Fruit fly (Drosophila melanogaster): Measurements from ENCODE around the gene hemo.

Gene hemo

dm6 chr3R:18583881-18584545 is 19.0 kb upstream of the hemo start (continued):
- TF ChIP-seq CG6765 (GFP tag; optimal IDR thresholded peaks at IDR 0.05) (peak; percentile 77), unpg (GFP tag; optimal IDR thresholded peaks at IDR 0.05) (peak; percentile 95), CG3163 (GFP tag; optimal IDR thresholded peaks at IDR 0.05) (peak; percentile 83), CG7372 (GFP tag; IDR thresholded peaks at IDR 0.05) (peak; percentile 88), HLH3B (GFP tag; IDR thresholded peaks at IDR 0.05) (peak; percentile 94), Mes4 (GFP tag; optimal IDR thresholded peaks at IDR 0.05) (peak; percentile 95), dimm (GFP tag; IDR thresholded peaks at IDR 0.05) (peak; percentile 78), CHES-1-like (GFP tag; optimal IDR thresholded peaks at IDR 0.05) (peak; percentile 97), kay (GFP tag; optimal IDR thresholded peaks at IDR 0.05) (peak; percentile 95), Dp (GFP tag; optimal IDR thresholded peaks at IDR 0.05) (peak; percentile 23), Hmx (GFP tag; optimal IDR thresholded peaks at IDR 0.05) (peak; percentile 85), CG13775 (GFP tag; optimal IDR thresholded peaks at IDR 0.05) (peak; percentile 97), ftz-f1 (GFP tag; optimal IDR thresholded peaks at IDR 0.05) (peak; percentile 75), CG14710 (tag; optimal IDR thresholded peaks at IDR 0.05) (peak; percentile 97), Sry-β (GFP tag; optimal IDR thresholded peaks at IDR 0.05) (peak; percentile 77), chn (GFP tag; optimal IDR thresholded peaks at IDR 0.05) (peak; percentile 97), jumu (GFP tag; optimal IDR thresholded peaks at IDR 0.05) (peak; percentile 96), gce (GFP tag; IDR thresholded peaks at IDR 0.05) (peak; percentile 90), amos (GFP tag; IDR thresholded peaks at IDR 0.05; ENCODE audit: partially characterized antibody) (no peak; the same call in 1 of the 2 replicates), unc-4 (GFP tag; IDR thresholded peaks at IDR 0.05; ENCODE audit: partially characterized antibody) (no peak), ase (GFP tag; IDR thresholded peaks at IDR 0.05) (peak; percentile 94), CG14014 (GFP tag; IDR thresholded peaks at IDR 0.05) (peak; percentile 91), Hsf (GFP tag; optimal IDR thresholded peaks at IDR 0.05) (peak; percentile 96), CG6689 (GFP tag; IDR thresholded peaks at IDR 0.05) (peak; percentile 95), Hr39 (optimal IDR thresholded peaks at IDR 0.05) (no peak), Dref (GFP tag; IDR thresholded peaks at IDR 0.05) (peak; percentile 44), CG3065 (GFP tag; optimal IDR thresholded peaks at IDR 0.05) (peak; percentile 92), Fer3 (tag; optimal IDR thresholded peaks at IDR 0.05) (peak; percentile 95), chif (GFP tag; optimal IDR thresholded peaks at IDR 0.05) (peak; percentile 96 to 98), CG16779 (GFP tag; IDR thresholded peaks at IDR 0.05) (peak; percentile 80), hb (GFP tag; IDR thresholded peaks at IDR 0.05; ENCODE audit: partially characterized antibody) (no peak), B-H2 (GFP tag; optimal IDR thresholded peaks at IDR 0.05) (peak; percentile 91), CG17829 (tag; optimal IDR thresholded peaks at IDR 0.05) (peak; percentile 98), sima (GFP tag; optimal IDR thresholded peaks at IDR 0.05) (peak; percentile 83), CG6791 (GFP tag; IDR thresholded peaks at IDR 0.05; ENCODE audit: partially characterized antibody) (no peak), CG42726 (GFP tag; IDR thresholded peaks at IDR 0.05; ENCODE audit: partially characterized antibody) (no peak), CG3407 (GFP tag; optimal IDR thresholded peaks at IDR 0.05) (peak; percentile 98), CG11560 (tag; IDR thresholded peaks at IDR 0.05) (peak; percentile 85), CG9609 (GFP tag; optimal IDR thresholded peaks at IDR 0.05) (peak; percentile 95), mld (GFP tag; IDR thresholded peaks at IDR 0.05; ENCODE audit: partially characterized antibody) (no peak), Doc2 (GFP tag; IDR thresholded peaks at IDR 0.05) (peak; percentile 84), Ets97D (GFP tag; optimal IDR thresholded peaks at IDR 0.05) (peak; percentile 84), CG33557 (GFP tag; optimal IDR thresholded peaks at IDR 0.05) (peak; percentile 97), Med (GFP tag) (peak; percentile 99), Rfx (GFP tag; IDR thresholded peaks at IDR 0.05) (peak; percentile 97), Atf-2 (GFP tag; optimal IDR thresholded peaks at IDR 0.05) (peak; percentile 97), twi (tag; optimal IDR thresholded peaks at IDR 0.05) (peak; percentile 94), H2.0 (GFP tag; IDR thresholded peaks at IDR 0.05) (peak; percentile 88), cg (GFP tag; optimal IDR thresholded peaks at IDR 0.05) (no peak), danr (GFP tag; IDR thresholded peaks at IDR 0.05) (peak; percentile 88)
